Worm (Caenorhabditis elegans) whole organism, mixed stage, embryonic: ENCODE measurements around the gene Y39G8B.5.

Experiments used
- mep-1 ChIP-seq: fragments of 150-350 bp; optimal IDR thresholded peaks from 2 replicates; lab custom pipeline; 2017; ENCODE audit warnings: missing biosample characterization, missing genetic modification reagents, missing genetic modification characterization, inconsistent platforms
- nhr-28 ChIP-seq: fragments of 150-350 bp; optimal IDR thresholded peaks from 2 replicates; lab custom pipeline; 2014; ENCODE audit warnings: missing biosample characterization, missing genetic modification characterization
- pha-4 ChIP-seq: fragments of 150-350 bp; optimal IDR thresholded peaks from 2 replicates; lab custom pipeline; 2018; ENCODE audit warnings: missing biosample characterization, missing genetic modification reagents, missing genetic modification characterization
- snpc-4 ChIP-seq: fragments of 150-350 bp; optimal IDR thresholded peaks from 2 replicates; lab custom pipeline; 2014; ENCODE audit warnings: missing biosample characterization, missing genetic modification characterization
- unc-39 ChIP-seq: fragments of 150-350 bp; optimal IDR thresholded peaks from 2 replicates; lab custom pipeline; 2014; ENCODE audit warnings: missing biosample characterization, missing genetic modification characterization

- TF ChIP-seq pha-4 (tag; lab: Kevin White, UChicago) (no peak), snpc-4 (no peak), unc-39 (no peak), mep-1 (tag; lab: Kevin White, UChicago) (no peak), nhr-28 (no peak)
Measured at ce11 chrII:13964325-13964724, 27.3 kb downstream of the Y39G8B.5 start.
